Fruit fly (Drosophila melanogaster) whole organism, prepupa: ENCODE results near the gene CG31710.

Experiments
- CG10631 ChIP-seq: fragments of 200-800 bp; sonication (Bioruptor generic); optimal IDR thresholded peaks from 2 replicates; lab custom pipeline; 2016; ENCODE audit warnings: missing biosample characterization, missing genetic modification characterization
- CG11294 ChIP-seq: fragments of 200-800 bp; sonication (Bioruptor generic); IDR thresholded peaks from 2 replicates; pipeline ENCODE4 v1.3.6; 2022; ENCODE audit warnings: missing biosample characterization, missing genetic modification characterization
- CG15336 ChIP-seq: fragments of 200-800 bp; sonication (Bioruptor generic); IDR thresholded peaks from 2 replicates; pipeline ENCODE4 v1.3.6; 2022; ENCODE audit warnings: missing biosample characterization, missing genetic modification characterization
- CG1621 ChIP-seq: fragments of 200-800 bp; sonication (Bioruptor generic); optimal IDR thresholded peaks from 3 replicates; lab custom pipeline; 2018; ENCODE audit warnings: missing biosample characterization, mild to moderate bottlenecking, missing genetic modification characterization
- CG16779 ChIP-seq: fragments of 200-800 bp; sonication (Bioruptor generic); optimal IDR thresholded peaks from 3 replicates; lab custom pipeline; 2017; ENCODE audit warnings: missing biosample characterization, mild to moderate bottlenecking, missing genetic modification characterization
- CG3032 ChIP-seq: fragments of 200-800 bp; optimal IDR thresholded peaks from 2 replicates; lab custom pipeline; 2019; ENCODE audit warnings: missing biosample characterization, mild to moderate bottlenecking, missing genetic modification characterization, moderate library complexity
- CG31627 ChIP-seq: fragments of 200-800 bp; sonication (Bioruptor generic); optimal IDR thresholded peaks from 3 replicates; lab custom pipeline; 2016; ENCODE audit warnings: missing biosample characterization, missing genetic modification characterization
- CG32006 ChIP-seq: fragments of 200-800 bp; sonication (Bioruptor generic); optimal IDR thresholded peaks from 3 replicates; lab custom pipeline; 2017; ENCODE audit warnings: missing biosample characterization, mild to moderate bottlenecking, missing genetic modification characterization
- CG3919 ChIP-seq: fragments of 200-800 bp; sonication (Bioruptor generic); optimal IDR thresholded peaks from 3 replicates; lab custom pipeline; 2016; ENCODE audit warnings: missing biosample characterization, missing genetic modification characterization
- CG4318 ChIP-seq: fragments of 200-800 bp; sonication (Bioruptor generic); optimal IDR thresholded peaks from 3 replicates; lab custom pipeline; 2017; ENCODE audit warnings: missing biosample characterization, mild to moderate bottlenecking, missing genetic modification characterization
- CG6276 ChIP-seq: fragments of 200-800 bp; sonication (Bioruptor generic); optimal IDR thresholded peaks from 2 replicates; lab custom pipeline; 2017; ENCODE audit warnings: missing biosample characterization, mild to moderate bottlenecking, missing genetic modification characterization
- CG6792 ChIP-seq: fragments of 200-800 bp; sonication (Bioruptor generic); optimal IDR thresholded peaks from 3 replicates; lab custom pipeline; 2016; ENCODE audit warnings: missing biosample characterization, missing genetic modification characterization
- CG6808 ChIP-seq: fragments of 200-800 bp; sonication (Bioruptor generic); optimal IDR thresholded peaks from 3 replicates; lab custom pipeline; 2017; ENCODE audit warnings: missing biosample characterization, missing genetic modification characterization, mild to moderate bottlenecking, moderate library complexity, missing genetic modification reagents
- CG8319 ChIP-seq: fragments of 200-800 bp; sonication (Bioruptor generic); optimal IDR thresholded peaks from 3 replicates; lab custom pipeline; 2016; ENCODE audit warnings: missing biosample characterization, missing genetic modification characterization
- CG8632 ChIP-seq: fragments of 200-800 bp; sonication (Bioruptor generic); optimal IDR thresholded peaks from 3 replicates; lab custom pipeline; 2016; ENCODE audit warnings: missing biosample characterization, missing genetic modification characterization
- CG9139 ChIP-seq: fragments of 200-800 bp; sonication (Bioruptor generic); optimal IDR thresholded peaks from 3 replicates; lab custom pipeline; 2017; ENCODE audit warnings: missing biosample characterization, mild to moderate bottlenecking, missing genetic modification characterization
- Eip75B ChIP-seq: fragments of 200-800 bp; sonication (Bioruptor generic); optimal IDR thresholded peaks from 3 replicates; lab custom pipeline; 2016; ENCODE audit warnings: missing biosample characterization, missing genetic modification characterization
- Eip78C ChIP-seq: fragments of 200-800 bp; sonication (Bioruptor generic); peaks from one replicate; lab custom pipeline; 2016; ENCODE audit warnings: missing biosample characterization, missing genetic modification characterization
- Eip93F ChIP-seq: fragments of 200-800 bp; sonication (Bioruptor generic); optimal IDR thresholded peaks from 2 replicates; lab custom pipeline; 2016; ENCODE audit warnings: missing biosample characterization, mild to moderate bottlenecking, missing genetic modification characterization
- Ets21C ChIP-seq: fragments of 200-800 bp; sonication (Bioruptor generic); optimal IDR thresholded peaks from 3 replicates; lab custom pipeline; 2016; ENCODE audit warnings: missing biosample characterization, missing genetic modification characterization
- Ets96B ChIP-seq: fragments of 200-800 bp; optimal IDR thresholded peaks from 2 replicates; lab custom pipeline; 2019; ENCODE audit warnings: missing biosample characterization, mild to moderate bottlenecking, missing genetic modification characterization, moderate library complexity
- Gug ChIP-seq: fragments of 200-800 bp; sonication (Bioruptor generic); IDR thresholded peaks from 2 replicates; pipeline ENCODE4 v1.3.6; 2022; ENCODE audit warnings: missing biosample characterization, missing genetic modification characterization
- Hr38 ChIP-seq: sonication (Bioruptor generic); optimal IDR thresholded peaks from 2 replicates; lab custom pipeline; 2016; ENCODE audit warnings: missing biosample characterization, missing genetic modification characterization
- Hr39 ChIP-seq: fragments of 200-800 bp; sonication (Bioruptor generic); optimal IDR thresholded peaks from 2 replicates; lab custom pipeline; 2016; ENCODE audit warnings: missing biosample characterization, missing genetic modification characterization
- Hr4 ChIP-seq: fragments of 200-800 bp; sonication (Bioruptor generic); optimal IDR thresholded peaks from 3 replicates; lab custom pipeline; 2016; ENCODE audit warnings: missing biosample characterization, missing genetic modification characterization
- Lpt ChIP-seq: fragments of 200-800 bp; sonication (Bioruptor generic); optimal IDR thresholded peaks from 3 replicates; lab custom pipeline; 2016; ENCODE audit warnings: missing biosample characterization, missing genetic modification characterization
- Met ChIP-seq: fragments of 200-800 bp; sonication (Bioruptor generic); optimal IDR thresholded peaks from 3 replicates; lab custom pipeline; 2016; ENCODE audit warnings: missing biosample characterization, missing genetic modification characterization
- OdsH ChIP-seq: fragments of 200-800 bp; sonication (Bioruptor generic); optimal IDR thresholded peaks from 3 replicates; lab custom pipeline; 2016; ENCODE audit warnings: missing biosample characterization, missing genetic modification characterization
- Smox ChIP-seq: fragments of 200-800 bp; sonication (Bioruptor generic); optimal IDR thresholded peaks from 3 replicates; lab custom pipeline; 2016; ENCODE audit warnings: missing biosample characterization, missing genetic modification characterization
- Sox102F ChIP-seq: fragments of 200-800 bp; sonication (Bioruptor generic); optimal IDR thresholded peaks from 2 replicates; lab custom pipeline; 2016; ENCODE audit warnings: missing biosample characterization, mild to moderate bottlenecking, missing genetic modification characterization
- Sox15 ChIP-seq: fragments of 200-800 bp; sonication (Bioruptor generic); optimal IDR thresholded peaks from 3 replicates; lab custom pipeline; 2016; ENCODE audit warnings: missing biosample characterization, missing genetic modification characterization
- acj6 ChIP-seq: fragments of 200-800 bp; sonication (Bioruptor generic); optimal IDR thresholded peaks from 3 replicates; lab custom pipeline; 2016; ENCODE audit warnings: missing biosample characterization, missing genetic modification characterization
- cyc ChIP-seq: fragments of 200-800 bp; sonication (Bioruptor generic); optimal IDR thresholded peaks from 3 replicates; lab custom pipeline; 2016; ENCODE audit warnings: missing biosample characterization, missing genetic modification characterization
- dsx ChIP-seq: fragments of 200-800 bp; optimal IDR thresholded peaks from 3 replicates; lab custom pipeline; 2019; ENCODE audit warnings: missing biosample characterization, mild to moderate bottlenecking, missing genetic modification characterization, moderate library complexity; ENCODE audit not compliant: poor library complexity, severe bottlenecking
- eg ChIP-seq: fragments of 200-800 bp; sonication (Bioruptor generic); IDR thresholded peaks from 3 replicates; pipeline ENCODE4 v1.3.6; 2022; ENCODE audit warnings: missing biosample characterization, missing genetic modification characterization
- esn ChIP-seq: fragments of 200-800 bp; sonication (Bioruptor generic); optimal IDR thresholded peaks from 2 replicates; lab custom pipeline; 2016; ENCODE audit warnings: missing biosample characterization, mild to moderate bottlenecking, missing genetic modification characterization, moderate library complexity
- fd85E ChIP-seq: fragments of 200-800 bp; sonication (Bioruptor generic); optimal IDR thresholded peaks from 3 replicates; lab custom pipeline; 2016; ENCODE audit warnings: missing biosample characterization, missing genetic modification characterization
- fkh ChIP-seq: fragments of 200-800 bp; sonication (Bioruptor generic); optimal IDR thresholded peaks from 3 replicates; lab custom pipeline; 2017; ENCODE audit warnings: missing biosample characterization, mild to moderate bottlenecking, missing genetic modification characterization, moderate library complexity
- net ChIP-seq: fragments of 200-800 bp; sonication (Bioruptor generic); optimal IDR thresholded peaks from 3 replicates; lab custom pipeline; 2016; ENCODE audit warnings: missing biosample characterization, missing genetic modification characterization
- pdm3 ChIP-seq: fragments of 200-800 bp; sonication (Bioruptor generic); optimal IDR thresholded peaks from 3 replicates; lab custom pipeline; 2016; ENCODE audit warnings: missing biosample characterization, missing genetic modification characterization
- spab ChIP-seq: fragments of 200-800 bp; sonication (Bioruptor generic); optimal IDR thresholded peaks from 2 replicates; lab custom pipeline; 2017; ENCODE audit warnings: missing biosample characterization, mild to moderate bottlenecking, missing genetic modification characterization, missing genetic modification reagents
- topi ChIP-seq: fragments of 200-800 bp; sonication (Bioruptor generic); optimal IDR thresholded peaks from 3 replicates; lab custom pipeline; 2016; ENCODE audit warnings: missing biosample characterization, missing genetic modification characterization

CG31710 gene

DNA sequence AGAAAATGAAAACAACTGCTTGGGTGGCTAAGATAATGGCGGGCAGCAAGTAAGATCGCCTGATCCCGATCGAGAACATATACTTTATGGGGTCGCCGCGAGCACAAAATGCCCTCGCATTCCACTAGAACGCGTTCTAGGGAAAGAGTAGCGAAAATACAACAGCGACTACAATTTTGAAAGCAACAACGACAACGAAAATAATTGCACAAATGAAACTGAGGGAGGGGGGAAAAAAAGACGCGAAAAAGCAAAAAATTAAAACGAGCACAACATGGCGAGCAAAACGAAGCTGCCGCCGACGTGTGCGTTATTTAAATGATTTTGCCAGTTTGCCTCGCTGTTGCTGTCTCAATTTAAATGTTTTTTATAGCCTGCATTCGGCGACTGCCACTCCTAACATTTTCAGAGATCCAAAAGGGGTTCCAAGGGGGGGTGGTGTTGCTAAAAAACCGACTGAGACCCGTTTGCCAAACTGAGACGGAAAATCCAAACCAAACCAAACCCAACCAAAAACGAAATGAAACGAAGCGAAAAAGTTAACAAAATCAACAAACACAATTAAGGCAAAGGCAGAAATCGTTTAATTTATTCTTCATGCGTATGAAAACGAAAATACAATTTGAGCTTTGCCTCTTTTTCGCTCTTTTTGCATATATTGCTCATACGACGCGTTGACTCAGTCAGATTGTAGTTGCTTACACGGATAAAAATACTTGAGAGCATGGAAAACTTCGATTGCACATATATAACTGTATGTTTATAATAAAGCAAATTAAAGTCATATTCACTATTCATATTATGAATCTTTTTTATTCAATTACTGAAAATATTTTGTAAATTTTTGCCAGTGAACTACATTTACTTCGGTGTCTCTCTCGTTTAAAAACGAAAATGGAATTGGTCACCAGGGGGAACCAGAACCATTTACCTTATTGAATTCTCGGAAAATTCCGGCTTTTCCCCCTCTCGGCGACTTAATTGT is 13.1 kb downstream of the CG31710 start (continued):
- TF ChIP-seq acj6 (GFP tag; lab: Kevin White, UChicago) (peak; percentile 72), spab (GFP tag; lab: Kevin White, UChicago) (peak; percentile 0), Met (GFP tag; lab: Kevin White, UChicago) (peak; percentile 65), CG8319 (GFP tag; lab: Kevin White, UChicago) (peak; percentile 53), CG6808 (GFP tag; lab: Kevin White, UChicago) (no peak), fkh (GFP tag; lab: Kevin White, UChicago) (peak; percentile 23), CG6792 (GFP tag; lab: Kevin White, UChicago) (peak; percentile 66), CG8632 (GFP tag; lab: Kevin White, UChicago) (peak; percentile 76), pdm3 (GFP tag; lab: Kevin White, UChicago) (peak; percentile 77), CG1621 (tag; lab: Kevin White, UChicago) (no peak), CG32006 (peak; percentile 81), CG3919 (GFP tag; lab: Kevin White, UChicago) (peak; percentile 67), esn (GFP tag; lab: Kevin White, UChicago) (peak; percentile 80), Gug (GFP tag; lab: Robert Waterston, UW) (peak; percentile 79), Lpt (GFP tag; lab: Kevin White, UChicago) (peak; percentile 60), CG11294 (GFP tag; lab: Robert Waterston, UW) (peak; percentile 86), net (peak; percentile 69), CG3032 (tag; lab: Kevin White, UChicago) (peak; percentile 45), Eip78C (GFP tag; lab: Kevin White, UChicago) (peak; percentile 91), CG31627 (GFP tag; lab: Kevin White, UChicago) (peak; percentile 72), Hr38 (GFP tag; lab: Kevin White, UChicago) (no peak), CG15336 (GFP tag; lab: Robert Waterston, UW) (peak; percentile 91), Ets21C (GFP tag; lab: Kevin White, UChicago) (peak; percentile 13), Hr4 (GFP tag; lab: Kevin White, UChicago) (peak; percentile 86), Smox (GFP tag; lab: Kevin White, UChicago) (peak; percentile 72), OdsH (GFP tag; lab: Kevin White, UChicago) (peak; percentile 79), fd85E (GFP tag; lab: Kevin White, UChicago) (no peak), Eip93F (peak; percentile 13), Ets96B (tag; lab: Kevin White, UChicago) (peak; percentile 52), Hr39 (GFP tag; lab: Kevin White, UChicago) (peak; percentile 69), topi (GFP tag; lab: Kevin White, UChicago) (peak; percentile 69), Sox15 (GFP tag; lab: Kevin White, UChicago) (peak; percentile 52), Sox102F (GFP tag; lab: Kevin White, UChicago) (peak; percentile 73), CG6276 (peak; percentile 50), CG10631 (GFP tag; lab: Kevin White, UChicago) (peak; percentile 74), eg (GFP tag; lab: Robert Waterston, UW) (peak; percentile 94), Eip75B (GFP tag; lab: Kevin White, UChicago) (peak; percentile 72), dsx (GFP tag; lab: Kevin White, UChicago) (peak; percentile 23), cyc (peak; percentile 60), CG4318 (GFP tag; lab: Kevin White, UChicago) (peak; percentile 51), CG16779 (tag; lab: Kevin White, UChicago) (no peak), CG9139 (GFP tag; lab: Kevin White, UChicago) (no peak)
